Worm (Caenorhabditis elegans): ENCODE measurements around the gene C06E7.88.

- TF ChIP-seq hmg-4 (GFP tag; optimal IDR thresholded peaks at IDR 0.05) (no peak), ets-7 (tag; optimal IDR thresholded peaks at IDR 0.05) (no peak)
These were observed 24.2 kb upstream of the C06E7.88 start, which contains the start of gene H04M03.3 for ce11 chrIV:5891265-5891664.
